Fruit fly (Drosophila melanogaster) Kc167 (cell line): ENCODE results near the gene CG42780.

Experiments used
- Myc ChIP-seq: fragments of >200 bp; optimal IDR thresholded peaks from 2 replicates; lab custom pipeline; 2017; ENCODE audit warnings: missing external identifiers
- Sin3A ChIP-seq: fragments of >200 bp; optimal IDR thresholded peaks from 2 replicates; lab custom pipeline; 2018; ENCODE audit warnings: missing external identifiers
- h ChIP-seq: fragments of >200 bp; optimal IDR thresholded peaks from 3 replicates; lab custom pipeline; 2018; ENCODE audit warnings: missing external identifiers
- insv ChIP-seq: fragments of >200 bp; optimal IDR thresholded peaks from 3 replicates; lab custom pipeline; 2018; ENCODE audit warnings: missing external identifiers
- psq ChIP-seq: fragments of >200 bp; optimal IDR thresholded peaks from 2 replicates; lab custom pipeline; 2017; ENCODE audit warnings: missing external identifiers
- ttk ChIP-seq: sonication (Bioruptor generic); optimal IDR thresholded peaks from 2 replicates; lab custom pipeline; 2017; ENCODE audit warnings: missing external identifiers

dm6 chrX:7293874-7294559, 38.0 kb downstream of the CG42780 start:
- no peak for TF ChIP-seq ttk
- no peak for TF ChIP-seq h (lab: Kevin White, UChicago)
- no peak for TF ChIP-seq Myc (lab: Kevin White, UChicago)
- no peak for TF ChIP-seq insv (lab: Kevin White, UChicago)
- no peak for TF ChIP-seq psq (lab: Kevin White, UChicago)
- TF ChIP-seq Sin3A: no peak
